Fruit fly (Drosophila melanogaster): ENCODE measurements around the gene CG2444.

- TF ChIP-seq insv (optimal IDR thresholded peaks at IDR 0.05), result no peak
- no peak for TF ChIP-seq Myc (optimal IDR thresholded peaks at IDR 0.05)
- no peak for TF ChIP-seq psq (optimal IDR thresholded peaks at IDR 0.05)
- TF ChIP-seq h (optimal IDR thresholded peaks at IDR 0.05), result no peak
- TF ChIP-seq ttk (optimal IDR thresholded peaks at IDR 0.05), result no peak
- TF ChIP-seq Sin3A (optimal IDR thresholded peaks at IDR 0.05), result no peak
Measured at dm6 chrX:11716731-11717326, 11.7 kb upstream of the CG2444 start, which contains the start of gene prtp.

Data from Kc167 (cell line).